Fruit fly (Drosophila melanogaster): ENCODE results near the gene Dlip1.

The Dlip1 gene

dm6 chrX:9155134-9155533, 3.3 kb upstream of the Dlip1 start (continued):
- TF ChIP-seq CG32006 (GFP tag; optimal IDR thresholded peaks at IDR 0.05) (peak; percentile 69), lz (GFP tag; optimal IDR thresholded peaks at IDR 0.05) (peak; percentile 54), CG6854 (GFP tag; optimal IDR thresholded peaks at IDR 0.05) (peak; percentile 20), dac (GFP tag; optimal IDR thresholded peaks at IDR 0.05) (no peak), vri (GFP tag; optimal IDR thresholded peaks at IDR 0.05) (no peak), topi (GFP tag; optimal IDR thresholded peaks at IDR 0.05) (peak; percentile 81), Eip93F (GFP tag; optimal IDR thresholded peaks at IDR 0.05) (no peak), Gug (GFP tag; IDR thresholded peaks at IDR 0.05) (peak; percentile 70), Sox102F (GFP tag; optimal IDR thresholded peaks at IDR 0.05) (peak; percentile 61), CG6808 (GFP tag; optimal IDR thresholded peaks at IDR 0.05) (peak; percentile 83), eg (GFP tag; IDR thresholded peaks at IDR 0.05) (peak; percentile 53; the same call in 2 of the 3 replicates), Smox (GFP tag; optimal IDR thresholded peaks at IDR 0.05) (peak; percentile 55), Eip78C (GFP tag) (peak; percentile 96), CG6163 (GFP tag; IDR thresholded peaks at IDR 0.05) (peak; percentile 57; the same call in 2 of the 3 replicates), fd85E (GFP tag; optimal IDR thresholded peaks at IDR 0.05) (no peak), CG11762 (GFP tag; optimal IDR thresholded peaks at IDR 0.05; ENCODE audit: insufficient read depth) (peak; percentile 28), OdsH (GFP tag; optimal IDR thresholded peaks at IDR 0.05) (peak; percentile 64), net (GFP tag; optimal IDR thresholded peaks at IDR 0.05) (peak; percentile 46), pdm3 (GFP tag; optimal IDR thresholded peaks at IDR 0.05) (peak; percentile 69), CG11902 (GFP tag; optimal IDR thresholded peaks at IDR 0.05) (peak; percentile 31), spab (GFP tag; optimal IDR thresholded peaks at IDR 0.05) (peak; percentile 66), Sox15 (GFP tag; optimal IDR thresholded peaks at IDR 0.05) (peak; percentile 12), Ets96B (tag; optimal IDR thresholded peaks at IDR 0.05) (peak; percentile 76)

DNA sequence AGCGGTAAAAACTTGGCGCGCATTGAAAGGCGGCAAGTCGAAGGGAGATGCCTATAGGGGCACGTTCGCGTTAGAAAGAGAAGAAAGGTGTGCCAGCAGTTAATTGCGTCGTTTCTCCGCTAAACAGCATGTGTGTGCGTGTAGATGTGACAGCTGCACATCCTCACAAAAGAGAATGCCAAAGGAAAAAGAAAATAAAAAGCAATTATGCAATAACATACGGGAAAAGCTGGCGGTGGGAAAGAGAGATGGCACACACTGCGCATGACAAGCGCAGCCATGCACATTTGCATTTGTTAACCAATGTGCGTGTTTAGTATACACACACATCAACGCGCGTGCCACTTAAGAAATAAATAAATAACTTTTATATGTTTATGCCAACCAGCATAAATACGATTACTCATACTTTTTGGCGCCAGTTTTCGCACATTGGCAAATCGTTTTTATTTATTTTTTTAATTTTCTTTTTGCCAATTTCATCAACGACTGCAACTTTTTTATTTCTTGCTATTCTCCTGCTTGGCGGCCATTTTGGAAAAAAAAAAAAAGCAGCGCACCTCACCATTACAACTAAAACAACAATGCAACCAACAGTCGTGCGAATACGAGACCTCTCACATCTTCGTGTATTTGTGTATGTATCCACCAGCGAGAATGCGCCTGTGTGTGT, 2.6 kb upstream of the Dlip1 start:
- TF ChIP-seq CG10631 (GFP tag; optimal IDR thresholded peaks at IDR 0.05) = peak; percentile 2
- TF ChIP-seq CG6808 (GFP tag; optimal IDR thresholded peaks at IDR 0.05) = peak; percentile 58
- peak; percentile 51 for TF ChIP-seq CG8119 (GFP tag; IDR thresholded peaks at IDR 0.05)
- no peak for TF ChIP-seq Eip93F (GFP tag; optimal IDR thresholded peaks at IDR 0.05)
- peak in 1 of 2 experiments; percentile 58 for TF ChIP-seq salr (GFP tag; optimal IDR thresholded peaks at IDR 0.05)
- no peak for TF ChIP-seq CG8319 (GFP tag; optimal IDR thresholded peaks at IDR 0.05)
- peak; percentile 67 to 81 for TF ChIP-seq ss (GFP tag; optimal IDR thresholded peaks at IDR 0.05)
- TF ChIP-seq dsx (GFP tag; optimal IDR thresholded peaks at IDR 0.05; ENCODE audit: poor library complexity, severe bottlenecking) = peak; percentile 43
- no peak for TF ChIP-seq CG11294 (GFP tag; IDR thresholded peaks at IDR 0.05)
- peak; percentile 60 for TF ChIP-seq svp (GFP tag)
- TF ChIP-seq Gug (GFP tag; IDR thresholded peaks at IDR 0.05) = no peak; the same call in 1 of the 2 replicates
- peak; percentile 13 for TF ChIP-seq achi (GFP tag; optimal IDR thresholded peaks at IDR 0.05)
- peak; percentile 16 for TF ChIP-seq CG10669 (GFP tag; optimal IDR thresholded peaks at IDR 0.05)
- no peak for TF ChIP-seq CG11902 (GFP tag; optimal IDR thresholded peaks at IDR 0.05)
- peak; percentile 95 for TF ChIP-seq vri (GFP tag; optimal IDR thresholded peaks at IDR 0.05)
- TF ChIP-seq Ets96B (tag; optimal IDR thresholded peaks at IDR 0.05) = peak; percentile 63
- TF ChIP-seq topi (GFP tag; optimal IDR thresholded peaks at IDR 0.05) = peak; percentile 22
- no peak for TF ChIP-seq Sox102F (GFP tag; optimal IDR thresholded peaks at IDR 0.05)
- TF ChIP-seq CG34406 (GFP tag; optimal IDR thresholded peaks at IDR 0.05) = no peak
- peak; percentile 44 for TF ChIP-seq Eip78C (GFP tag)
- TF ChIP-seq CG6792 (GFP tag; optimal IDR thresholded peaks at IDR 0.05) = no peak
- TF ChIP-seq CG11762 (GFP tag; optimal IDR thresholded peaks at IDR 0.05; ENCODE audit: insufficient read depth) = peak; percentile 30
- peak; percentile 17 for TF ChIP-seq Eip75B (GFP tag; optimal IDR thresholded peaks at IDR 0.05)
- TF ChIP-seq CG6276 (GFP tag; optimal IDR thresholded peaks at IDR 0.05) = peak; percentile 48
- peak; percentile 41 for TF ChIP-seq spab (GFP tag; optimal IDR thresholded peaks at IDR 0.05)
- no peak for TF ChIP-seq CG4318 (GFP tag; optimal IDR thresholded peaks at IDR 0.05)
- TF ChIP-seq CG31627 (GFP tag; optimal IDR thresholded peaks at IDR 0.05) = no peak
- no peak for TF ChIP-seq CG6854 (GFP tag; optimal IDR thresholded peaks at IDR 0.05)
- TF ChIP-seq Hr38 (GFP tag; optimal IDR thresholded peaks at IDR 0.05) = no peak
- TF ChIP-seq Sox14 (GFP tag; optimal IDR thresholded peaks at IDR 0.05) = peak; percentile 19
- TF ChIP-seq CG6163 (GFP tag; IDR thresholded peaks at IDR 0.05) = peak; percentile 64
- TF ChIP-seq CG16779 (tag; optimal IDR thresholded peaks at IDR 0.05) = no peak
- peak; percentile 28 for TF ChIP-seq CG32006 (GFP tag; optimal IDR thresholded peaks at IDR 0.05)
- peak; percentile 18 for TF ChIP-seq CG3032 (tag; optimal IDR thresholded peaks at IDR 0.05)
- TF ChIP-seq eg (GFP tag; IDR thresholded peaks at IDR 0.05) = peak; percentile 54; the same call in 1 of the 3 replicates
- TF ChIP-seq Smox (GFP tag; optimal IDR thresholded peaks at IDR 0.05) = peak; percentile 18
- no peak for TF ChIP-seq Lpt (GFP tag; optimal IDR thresholded peaks at IDR 0.05)
- TF ChIP-seq CG1621 (tag; optimal IDR thresholded peaks at IDR 0.05) = peak; percentile 4
- no peak for TF ChIP-seq Sox15 (GFP tag; optimal IDR thresholded peaks at IDR 0.05)
- peak; percentile 7 for TF ChIP-seq OdsH (GFP tag; optimal IDR thresholded peaks at IDR 0.05)
- no peak for TF ChIP-seq dac (GFP tag; optimal IDR thresholded peaks at IDR 0.05)
